Fruit fly (Drosophila melanogaster) S2 (cell line): Measurements from ENCODE around the gene CG33643.

ENCODE experiments used
- CG8478 ChIP-seq: fragments of >200 bp; optimal IDR thresholded peaks from 2 replicates; lab custom pipeline; 2018
- CTCF ChIP-seq, 2 experiments: fragments of >200 bp; optimal IDR thresholded peaks; 2 replicates each; lab custom pipeline; 2018

CG33643 gene

DNA sequence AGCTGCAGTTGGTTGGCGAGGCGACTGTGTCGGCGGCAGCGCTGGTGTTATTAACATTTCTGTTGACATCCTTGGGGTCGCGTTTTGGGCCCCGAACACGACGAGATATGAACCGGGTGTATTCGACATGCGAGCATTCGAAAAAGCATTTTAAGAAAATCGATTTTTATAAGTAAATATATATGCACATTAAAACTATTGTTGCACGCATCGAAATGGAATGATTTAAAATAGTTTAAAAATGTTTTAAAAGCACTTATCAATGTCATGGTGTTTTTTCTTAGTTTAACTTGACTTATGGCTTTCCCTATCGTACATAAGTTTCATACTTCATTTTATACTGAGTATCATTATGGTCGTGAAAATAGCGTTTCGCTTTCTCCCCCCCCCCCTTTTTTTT lies 9.1 kb upstream of the CG33643 start:
- TF ChIP-seq CTCF (optimal IDR thresholded peaks at IDR 0.05; lab: Kevin White, UChicago) (no peak), CG8478 (lab: Kevin White, UChicago) (no peak)

- TF ChIP-seq CG8478 (lab: Kevin White, UChicago) (no peak), CTCF (optimal IDR thresholded peaks at IDR 0.05; lab: Kevin White, UChicago) (no peak)
Observed at dm6 chr2L:13527541-13527940, 3.3 kb upstream of the CG33643 start, which contains the start of gene CG33640. Gene CG33640 (plus strand): TSS chr2L:13527841.

DNA sequence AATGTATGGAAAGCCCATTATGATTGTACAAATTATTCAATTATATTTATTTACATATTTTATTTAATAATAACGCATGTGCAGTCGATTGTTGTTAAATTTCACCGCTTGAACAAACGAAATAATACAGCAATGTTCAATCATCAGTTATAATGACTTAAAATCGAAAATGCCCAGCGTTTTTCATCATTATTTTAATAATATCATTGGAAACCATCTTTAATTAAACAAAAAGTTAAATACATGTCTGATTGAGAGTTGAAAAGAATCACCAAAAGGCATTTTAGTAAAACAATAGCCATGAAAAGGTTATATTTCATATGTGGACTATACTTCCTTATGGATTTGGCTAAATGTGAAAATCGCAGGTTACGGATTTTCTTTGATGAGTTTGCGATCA lies 2.1 kb upstream of the CG33643 start, which contains the start of gene CG33641:
Gene CG33641, plus strand, starts transcription at position 301 of the 400 bp plus-strand sequence.
- TF ChIP-seq CG8478 (lab: Kevin White, UChicago) (no peak), CTCF (optimal IDR thresholded peaks at IDR 0.05; lab: Kevin White, UChicago) (no peak)

DNA sequence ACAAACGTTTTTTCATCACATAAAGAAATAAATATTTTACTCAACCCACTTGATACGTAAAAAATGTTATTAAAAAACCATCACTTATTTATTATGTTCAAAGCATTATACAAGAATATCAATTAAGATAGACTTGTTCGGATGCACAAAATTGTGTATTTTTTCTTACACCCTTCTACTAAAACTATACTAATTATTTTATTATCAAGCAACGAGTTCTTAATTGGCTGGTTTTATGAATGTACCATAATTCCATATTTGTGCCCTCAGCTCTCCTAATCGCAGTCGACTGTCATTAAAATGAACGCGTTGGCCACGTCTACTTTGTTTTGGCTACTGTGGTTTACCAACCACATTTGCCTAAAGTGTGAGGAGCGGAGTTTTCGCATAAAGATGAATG lies 1.2 kb upstream of the CG33643 start, which contains the start of gene CG33642:
Gene CG33642, plus strand, starts transcription at position 301 of the 400 bp plus-strand sequence.
- TF ChIP-seq CG8478 (lab: Kevin White, UChicago), result no peak

DNA sequence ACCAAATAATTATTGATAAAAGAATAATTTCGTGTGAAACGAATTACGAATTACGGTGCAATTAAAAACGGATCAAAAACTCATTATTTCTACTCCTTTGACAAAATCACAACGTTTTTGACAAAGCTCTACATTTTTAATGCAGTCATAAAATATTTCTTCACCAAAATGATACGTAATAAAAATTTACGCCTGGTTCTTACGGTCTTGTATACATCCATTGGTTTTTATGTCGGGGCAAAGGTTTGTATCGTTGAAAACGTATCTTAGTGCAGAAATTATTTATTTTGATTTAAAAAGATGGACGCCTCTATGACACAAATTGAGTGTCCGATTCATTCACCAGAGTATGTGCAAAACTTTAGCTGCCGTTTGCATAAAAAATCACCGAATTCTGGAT lies 911 bp downstream of the CG33643 start, which contains the start of gene CG33644:
Gene CG33644, plus strand, starts transcription at position 301 of the 400 bp plus-strand sequence.
- TF ChIP-seq CTCF (optimal IDR thresholded peaks at IDR 0.05; lab: Kevin White, UChicago) (no peak), CG8478 (lab: Kevin White, UChicago) (no peak)

- TF ChIP-seq CG8478 (lab: Kevin White, UChicago), result no peak
- TF ChIP-seq CTCF (optimal IDR thresholded peaks at IDR 0.05; lab: Kevin White, UChicago), result no peak
Observed at dm6 chr2L:13532524-13532923, 1.6 kb downstream of the CG33643 start, which contains the start of gene CG33645. Gene CG33645 (plus strand): TSS chr2L:13532824.

- TF ChIP-seq CTCF (optimal IDR thresholded peaks at IDR 0.05; lab: Kevin White, UChicago), result no peak
- TF ChIP-seq CG8478 (lab: Kevin White, UChicago), result no peak
Observed at dm6 chr2L:13535678-13536077, 4.8 kb downstream of the CG33643 start, which contains the start of gene CG15638. Gene CG15638 (minus strand): TSS chr2L:13535778.

- TF ChIP-seq CG8478 (lab: Kevin White, UChicago) (no peak), CTCF (optimal IDR thresholded peaks at IDR 0.05; lab: Kevin White, UChicago) (peak; percentile 76 to 78)
Observed at dm6 chr2L:13540704-13541103, 9.8 kb downstream of the CG33643 start, which contains the start of gene CG16852. Gene CG16852 (plus strand): TSS chr2L:13540751.

dm6 chr2L:13541968-13542367 lies 11.1 kb downstream of the CG33643 start, which contains the start of gene CG16853:
Gene CG16853 (plus strand): TSS chr2L:13542268.
- TF ChIP-seq CTCF (optimal IDR thresholded peaks at IDR 0.05; lab: Kevin White, UChicago), result no peak
- TF ChIP-seq CG8478 (lab: Kevin White, UChicago), result no peak

DNA sequence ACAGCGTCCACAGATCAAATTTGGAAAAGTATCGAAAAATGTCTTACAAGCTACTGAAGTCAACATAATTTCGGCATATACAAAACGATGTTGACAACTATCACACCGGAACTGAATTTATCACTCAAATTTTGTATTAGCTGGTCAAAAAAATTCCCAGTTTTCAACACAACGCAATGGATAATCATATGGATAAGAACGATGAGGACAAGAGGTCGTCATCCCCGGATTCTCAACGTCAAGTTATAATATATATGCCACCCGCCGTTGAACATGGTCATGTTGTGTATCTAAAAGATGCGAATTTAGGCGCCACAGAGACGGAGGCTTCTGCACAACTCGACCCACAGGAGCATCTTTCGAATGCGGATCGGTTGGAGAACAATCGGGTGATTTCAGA lies 11.6 kb downstream of the CG33643 start, which contains the start of gene CG9263:
Gene CG9263, minus strand, starts transcription at position 101 of the 400 bp plus-strand sequence.
- TF ChIP-seq CG8478 (lab: Kevin White, UChicago) (no peak), CTCF (optimal IDR thresholded peaks at IDR 0.05; lab: Kevin White, UChicago) (no peak)

DNA sequence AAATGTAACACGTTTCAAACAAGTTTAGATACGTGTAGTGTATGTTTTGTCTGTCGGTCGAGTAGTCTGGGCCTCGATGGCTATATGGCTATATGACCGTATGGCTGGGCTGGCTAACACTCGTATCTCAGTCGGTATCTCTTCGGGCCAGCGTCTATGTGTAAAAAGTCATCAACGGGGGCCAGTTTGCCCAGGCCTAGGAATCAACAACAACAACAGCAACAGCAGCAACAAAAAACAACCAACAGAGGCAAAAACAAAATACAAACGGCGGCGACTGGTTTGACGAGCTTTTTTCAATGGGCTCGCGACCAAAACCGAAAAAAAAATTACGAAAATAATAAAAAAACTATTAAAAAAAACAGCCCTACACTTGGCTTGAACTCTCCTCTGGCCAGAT lies 14.8 kb downstream of the CG33643 start:
- TF ChIP-seq CTCF (optimal IDR thresholded peaks at IDR 0.05; lab: Kevin White, UChicago) (no peak), CG8478 (lab: Kevin White, UChicago) (no peak)

DNA sequence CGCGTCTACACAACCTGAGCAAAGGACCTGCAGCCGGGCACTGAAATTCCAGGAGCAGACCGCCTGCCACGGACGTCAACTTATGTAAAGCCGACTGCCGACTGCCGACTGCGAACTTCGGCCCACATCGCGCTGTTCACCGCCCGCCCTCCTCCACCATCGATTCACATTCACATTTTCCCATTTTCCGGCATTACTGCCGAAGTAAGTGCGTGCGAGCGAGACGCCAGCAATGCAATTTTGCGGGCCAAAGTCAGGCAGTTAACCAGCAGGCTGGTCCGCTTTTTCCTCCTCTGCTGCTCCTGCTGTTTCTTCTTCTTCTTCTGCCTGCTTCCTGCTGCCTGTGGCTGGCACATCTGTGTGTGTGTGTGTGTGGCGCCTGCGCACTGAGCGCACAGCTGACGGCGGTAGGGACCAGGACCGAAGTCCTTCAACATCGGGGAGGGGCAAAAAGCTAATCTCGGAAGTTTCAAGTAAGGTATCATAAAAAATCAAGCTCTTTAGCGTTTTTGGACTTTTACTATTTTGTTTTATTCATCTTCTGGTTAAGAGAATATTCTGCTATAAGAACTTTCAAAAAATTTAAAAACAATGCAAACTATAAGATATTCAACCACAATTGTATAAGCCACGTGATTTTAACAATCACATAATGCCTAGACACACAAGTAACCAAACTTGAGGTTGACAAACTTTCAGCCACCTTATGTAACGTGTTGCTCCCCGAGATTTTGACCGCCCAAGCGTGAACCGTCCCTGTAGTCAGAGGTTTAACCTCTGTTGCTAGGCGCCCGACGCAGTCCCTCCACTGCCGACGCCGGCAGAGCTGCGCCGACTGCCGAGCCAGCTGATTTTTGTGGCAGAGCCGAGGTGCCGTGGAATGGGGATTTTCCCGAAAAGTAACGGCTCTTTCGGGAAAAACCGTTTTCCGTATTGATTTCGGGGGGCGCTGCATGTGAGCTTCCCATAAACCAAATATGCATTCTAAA lies 17.2 kb downstream of the CG33643 start:
- TF ChIP-seq CG8478 (lab: Kevin White, UChicago), result no peak
- no peak for TF ChIP-seq CTCF (optimal IDR thresholded peaks at IDR 0.05; lab: Kevin White, UChicago)

- TF ChIP-seq CG8478 (lab: Kevin White, UChicago), result no peak
- no peak for TF ChIP-seq CTCF (optimal IDR thresholded peaks at IDR 0.05; lab: Kevin White, UChicago)
Observed at dm6 chr2L:13548786-13549780, 18.2 kb downstream of the CG33643 start, which contains the start of gene B4. Gene B4 (minus strand): TSS chr2L:13549328.
